Worm (Caenorhabditis elegans) whole organism, L1 larva: ENCODE measurements around the gene C16D9.8.

ENCODE experiments used
- C34B4.2 ChIP-seq: sonication (generic microtip); optimal IDR thresholded peaks from 2 replicates; lab custom pipeline; 2017; ENCODE audit warnings: mild to moderate bottlenecking, missing genetic modification characterization, missing compliant biosample characterization
- ceh-8 ChIP-seq: fragments of 200-800 bp; sonication (Bioruptor generic); optimal IDR thresholded peaks from 2 replicates; lab custom pipeline; 2018; ENCODE audit warnings: mild to moderate bottlenecking, missing genetic modification characterization, moderate library complexity, missing compliant biosample characterization
- elt-2 ChIP-seq: sonication (generic microtip); optimal IDR thresholded peaks from 2 replicates; lab custom pipeline; 2016; ENCODE audit warnings: missing genetic modification characterization, mild to moderate bottlenecking, inconsistent platforms, missing compliant biosample characterization, missing genetic modification reagents
- mab-9 ChIP-seq: fragments of 200-800 bp; sonication (Bioruptor generic); IDR thresholded peaks from 2 replicates; pipeline ENCODE4 v1.3.6; 2022; ENCODE audit warnings: missing genetic modification reagents, missing genetic modification characterization, missing compliant biosample characterization
- nhr-76 ChIP-seq: sonication (generic microtip); optimal IDR thresholded peaks from 2 replicates; lab custom pipeline; 2017; ENCODE audit warnings: missing biosample characterization, missing genetic modification characterization
- nhr-77 ChIP-seq: fragments of 150-350 bp; optimal IDR thresholded peaks from 2 replicates; lab custom pipeline; 2014; ENCODE audit warnings: missing biosample characterization, missing genetic modification characterization
- skn-1 ChIP-seq: fragments of 150-350 bp; optimal IDR thresholded peaks from 2 replicates; lab custom pipeline; 2014; ENCODE audit warnings: missing biosample characterization, missing genetic modification characterization
- snpc-4 ChIP-seq: fragments of 150-350 bp; optimal IDR thresholded peaks from 2 replicates; lab custom pipeline; 2014; ENCODE audit warnings: missing biosample characterization, missing genetic modification characterization
- unc-62 ChIP-seq: fragments of 150-350 bp; optimal IDR thresholded peaks from 2 replicates; lab custom pipeline; 2014; ENCODE audit warnings: missing biosample characterization, missing genetic modification reagents, missing genetic modification characterization

DNA sequence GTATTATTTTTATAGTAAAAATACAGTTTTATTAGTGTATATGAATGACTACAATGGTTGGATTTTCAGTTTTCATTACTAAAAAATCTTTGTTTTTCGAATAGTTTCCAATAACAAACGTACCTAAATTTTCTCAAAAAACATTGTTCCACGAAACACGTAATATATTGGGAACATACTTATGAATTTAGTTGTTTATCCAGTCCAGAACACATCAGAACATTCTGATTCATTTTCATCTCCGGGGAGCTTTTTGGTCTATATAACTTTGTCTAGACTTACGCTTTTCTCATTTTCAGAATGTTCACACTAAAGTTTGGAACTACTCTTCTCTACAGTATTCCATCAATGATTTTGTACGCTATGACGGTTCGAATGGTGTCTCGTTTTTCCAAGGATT, 28.4 kb upstream of the C16D9.8 start, which contains the start of gene srg-33:
- no peak for TF ChIP-seq nhr-77 (tag; lab: Kevin White, UChicago)
- TF ChIP-seq skn-1, result no peak
- TF ChIP-seq mab-9, result no peak
- no peak for TF ChIP-seq nhr-76 (tag; lab: Kevin White, UChicago)
- no peak for TF ChIP-seq C34B4.2
- no peak for TF ChIP-seq unc-62 (GFP tag; lab: Kevin White, UChicago)
- TF ChIP-seq ceh-8 (GFP tag; lab: Kevin White, UChicago), result no peak
- no peak for TF ChIP-seq snpc-4 (tag; lab: Kevin White, UChicago)
- no peak for TF ChIP-seq elt-2 (tag; lab: Kevin White, UChicago)
